Fruit fly (Drosophila melanogaster) whole organism, embryonic: ENCODE measurements around the gene Cpr30B.
A peak's percentile ranks its signal among the peaks of the same experiment; 100 is the strongest.

ENCODE experiments used
- BEAF-32 ChIP-seq: fragments of 200-800 bp; sonication (Bioruptor generic); optimal IDR thresholded peaks from 3 replicates; lab custom pipeline; 2017; ENCODE audit warnings: missing biosample characterization, missing genetic modification characterization, mild to moderate bottlenecking, moderate library complexity, missing genetic modification reagents
- CG12659 ChIP-seq: fragments of 200-800 bp; sonication (Bioruptor generic); optimal IDR thresholded peaks from 3 replicates; lab custom pipeline; 2017; ENCODE audit warnings: mild to moderate bottlenecking, missing biosample characterization, missing genetic modification reagents, missing genetic modification characterization
- CG13287 ChIP-seq: fragments of 200-800 bp; sonication (Bioruptor generic); IDR thresholded peaks from 2 replicates; pipeline ENCODE4 v1.3.6; 2022; ENCODE audit warnings: missing biosample characterization, missing genetic modification characterization; ENCODE audit not compliant: partially characterized antibody
- CG13775 ChIP-seq: fragments of 200-800 bp; sonication (Bioruptor generic); optimal IDR thresholded peaks from 3 replicates; lab custom pipeline; 2017; ENCODE audit warnings: missing biosample characterization, mild to moderate bottlenecking, missing genetic modification characterization
- CG15514 ChIP-seq: fragments of 200-800 bp; sonication (Bioruptor generic); optimal IDR thresholded peaks from 3 replicates; lab custom pipeline; 2017; ENCODE audit warnings: missing biosample characterization, missing genetic modification characterization, mild to moderate bottlenecking, moderate library complexity, missing genetic modification reagents
- CG1647 ChIP-seq: fragments of 200-800 bp; sonication (Bioruptor generic); optimal IDR thresholded peaks from 3 replicates; lab custom pipeline; 2016; ENCODE audit warnings: missing biosample characterization, missing genetic modification characterization
- CG17359 ChIP-seq: fragments of 200-800 bp; sonication (Bioruptor generic); optimal IDR thresholded peaks from 3 replicates; lab custom pipeline; 2018; ENCODE audit warnings: missing biosample characterization, mild to moderate bottlenecking, missing genetic modification characterization, moderate library complexity
- CG17385 ChIP-seq: fragments of 200-800 bp; sonication (Bioruptor generic); optimal IDR thresholded peaks from 3 replicates; lab custom pipeline; 2018; ENCODE audit warnings: missing biosample characterization, mild to moderate bottlenecking, missing genetic modification characterization
- CG17829 ChIP-seq: fragments of 200-800 bp; optimal IDR thresholded peaks from 2 replicates; lab custom pipeline; 2019; ENCODE audit warnings: missing biosample characterization, mild to moderate bottlenecking, missing genetic modification characterization, moderate library complexity
- CG17912 ChIP-seq: fragments of 200-800 bp; sonication (Bioruptor generic); optimal IDR thresholded peaks from 2 replicates; lab custom pipeline; 2018; ENCODE audit warnings: missing biosample characterization, mild to moderate bottlenecking, missing genetic modification characterization
- CG2116 ChIP-seq: fragments of 200-800 bp; sonication (Bioruptor generic); optimal IDR thresholded peaks from 3 replicates; lab custom pipeline; 2018; ENCODE audit warnings: missing biosample characterization, mild to moderate bottlenecking, missing genetic modification characterization
- CG2129 ChIP-seq: fragments of 200-800 bp; sonication (Bioruptor generic); IDR thresholded peaks from 2 replicates; pipeline ENCODE4 v1.3.6; 2022; ENCODE audit warnings: missing biosample characterization, missing genetic modification characterization; ENCODE audit not compliant: partially characterized antibody
- CG5953 ChIP-seq: fragments of 200-800 bp; sonication (Bioruptor generic); IDR thresholded peaks from 2 replicates; pipeline ENCODE4 v1.3.6; 2022; ENCODE audit warnings: missing biosample characterization, missing genetic modification characterization
- CG9797 ChIP-seq: fragments of 200-800 bp; sonication (Bioruptor generic); optimal IDR thresholded peaks from 3 replicates; lab custom pipeline; 2018; ENCODE audit warnings: missing biosample characterization, mild to moderate bottlenecking, missing genetic modification characterization
- CTCF ChIP-seq: fragments of 200-800 bp; sonication (Bioruptor generic); optimal IDR thresholded peaks from 2 replicates; lab custom pipeline; 2017; ENCODE audit warnings: missing biosample characterization, mild to moderate bottlenecking, missing genetic modification characterization, moderate library complexity
- Chrac-16 ChIP-seq: fragments of 200-800 bp; sonication (Bioruptor generic); optimal IDR thresholded peaks from 3 replicates; lab custom pipeline; 2016; ENCODE audit warnings: missing biosample characterization, missing genetic modification characterization
- Dek ChIP-seq: fragments of 200-800 bp; sonication (Bioruptor generic); optimal IDR thresholded peaks from 3 replicates; lab custom pipeline; 2019; ENCODE audit warnings: missing biosample characterization, mild to moderate bottlenecking, missing genetic modification characterization, moderate library complexity
- Dp ChIP-seq: fragments of 200-800 bp; sonication (Bioruptor generic); optimal IDR thresholded peaks from 2 replicates; lab custom pipeline; 2018; ENCODE audit warnings: missing biosample characterization, mild to moderate bottlenecking, missing genetic modification characterization, moderate library complexity
- Dref ChIP-seq: fragments of 200-800 bp; sonication (Bioruptor generic); IDR thresholded peaks from 2 replicates; pipeline ENCODE4 v1.3.6; 2022; ENCODE audit warnings: missing biosample characterization, missing genetic modification characterization
- E2f2 ChIP-seq: fragments of 200-800 bp; sonication (Bioruptor generic); IDR thresholded peaks from 2 replicates; pipeline ENCODE4 v1.3.6; 2022; ENCODE audit warnings: missing biosample characterization, missing genetic modification characterization
- Ets97D ChIP-seq: fragments of 200-800 bp; sonication (Bioruptor generic); optimal IDR thresholded peaks from 3 replicates; lab custom pipeline; 2016; ENCODE audit warnings: missing biosample characterization, missing genetic modification characterization
- GATAe ChIP-seq: fragments of 200-800 bp; sonication (Bioruptor generic); conservative IDR thresholded peaks from 2 replicates; pipeline ENCODE4 v1.3.6; 2022; ENCODE audit warnings: missing biosample characterization, missing genetic modification characterization
- Kr ChIP-seq: fragments of 200-800 bp; sonication (Bioruptor generic); optimal IDR thresholded peaks from 2 replicates; lab custom pipeline; 2017; ENCODE audit warnings: missing biosample characterization, mild to moderate bottlenecking, missing genetic modification characterization
- Lhr ChIP-seq: fragments of 200-800 bp; sonication (Bioruptor generic); optimal IDR thresholded peaks from 3 replicates; lab custom pipeline; 2017; ENCODE audit warnings: mild to moderate bottlenecking, missing biosample characterization, missing genetic modification reagents, missing genetic modification characterization
- Mad ChIP-seq: fragments of 200-800 bp; sonication (Bioruptor generic); optimal IDR thresholded peaks from 2 replicates; lab custom pipeline; 2016; ENCODE audit warnings: missing biosample characterization, missing genetic modification characterization
- Med ChIP-seq: fragments of 200-800 bp; sonication (Bioruptor generic); peaks from one replicate; lab custom pipeline; 2016; ENCODE audit warnings: missing biosample characterization, missing genetic modification characterization, mild to moderate bottlenecking, inconsistent platforms, moderate library complexity
- Myb ChIP-seq: fragments of 200-800 bp; sonication (Bioruptor generic); optimal IDR thresholded peaks from 2 replicates; lab custom pipeline; 2016; ENCODE audit warnings: missing biosample characterization, missing genetic modification characterization
- NFAT ChIP-seq: fragments of 200-800 bp; sonication (Bioruptor generic); IDR thresholded peaks from 2 replicates; pipeline ENCODE4 v1.3.6; 2022; ENCODE audit warnings: missing biosample characterization, missing genetic modification characterization
- NK7.1 ChIP-seq: fragments of 200-800 bp; sonication (Bioruptor generic); optimal IDR thresholded peaks from 3 replicates; lab custom pipeline; 2016; ENCODE audit warnings: missing biosample characterization, missing genetic modification characterization
- Rfx ChIP-seq: fragments of 200-800 bp; sonication (Bioruptor generic); IDR thresholded peaks from 2 replicates; pipeline ENCODE4 v1.3.6; 2022; ENCODE audit warnings: missing biosample characterization, missing genetic modification characterization
- Rx ChIP-seq: fragments of 200-800 bp; sonication (Bioruptor generic); IDR thresholded peaks from 2 replicates; pipeline ENCODE4 v1.3.6; 2022; ENCODE audit warnings: missing biosample characterization, missing genetic modification characterization
- Ssrp ChIP-seq: fragments of 200-800 bp; sonication (Bioruptor generic); optimal IDR thresholded peaks from 2 replicates; lab custom pipeline; 2018; ENCODE audit warnings: missing biosample characterization, mild to moderate bottlenecking, missing genetic modification characterization, moderate library complexity
- chinmo ChIP-seq: fragments of 200-800 bp; sonication (Bioruptor generic); IDR thresholded peaks from 4 replicates; pipeline ENCODE4 v1.3.6; 2022; ENCODE audit warnings: missing biosample characterization, missing genetic modification characterization; ENCODE audit not compliant: partially characterized antibody
- exex ChIP-seq: fragments of 200-800 bp; sonication (Bioruptor generic); optimal IDR thresholded peaks from 4 replicates; lab custom pipeline; 2018; ENCODE audit warnings: missing biosample characterization, mild to moderate bottlenecking, missing genetic modification characterization, moderate library complexity
- fu2 ChIP-seq: fragments of 200-800 bp; sonication (Bioruptor generic); optimal IDR thresholded peaks from 2 replicates; lab custom pipeline; 2016; ENCODE audit warnings: missing biosample characterization, missing genetic modification characterization
- gfzf ChIP-seq: fragments of 200-800 bp; sonication (Bioruptor generic); optimal IDR thresholded peaks from 2 replicates; lab custom pipeline; 2016; ENCODE audit warnings: missing biosample characterization, mild to moderate bottlenecking, missing genetic modification characterization, moderate library complexity
- gsb-n ChIP-seq: fragments of 200-800 bp; sonication (Bioruptor generic); optimal IDR thresholded peaks from 3 replicates; lab custom pipeline; 2018; ENCODE audit warnings: missing biosample characterization, mild to moderate bottlenecking, missing genetic modification characterization
- hkb ChIP-seq, 2 experiments: fragments of 200-800 bp in 1 of 2; fragments of >200 bp in 1 of 2; sonication (Bioruptor generic) in 1 of 2; IDR thresholded peaks in 1 of 2; optimal IDR thresholded peaks in 1 of 2; 2 replicates each; pipeline versions ENCODE4 v1.3.6 to Lab custom; 2017 to 2022; ENCODE audit warnings: missing biosample characterization in 1 of 2, missing genetic modification characterization in 1 of 2
- maf-S ChIP-seq: fragments of 200-800 bp; sonication (Bioruptor generic); optimal IDR thresholded peaks from 2 replicates; lab custom pipeline; 2016; ENCODE audit warnings: missing biosample characterization, missing genetic modification characterization
- pita ChIP-seq: fragments of 200-800 bp; sonication (Bioruptor generic); optimal IDR thresholded peaks from 2 replicates; lab custom pipeline; 2017; ENCODE audit warnings: missing biosample characterization, mild to moderate bottlenecking, missing genetic modification characterization
- pzg ChIP-seq: fragments of 200-800 bp; sonication (Bioruptor generic); optimal IDR thresholded peaks from 3 replicates; lab custom pipeline; 2018; ENCODE audit warnings: missing biosample characterization, mild to moderate bottlenecking, missing genetic modification characterization, moderate library complexity
- rib ChIP-seq: fragments of 200-800 bp; sonication (Bioruptor generic); IDR thresholded peaks from 2 replicates; pipeline ENCODE4 v1.3.6; 2022; ENCODE audit warnings: missing biosample characterization, missing genetic modification characterization
- sens ChIP-seq: fragments of 200-800 bp; sonication (Bioruptor generic); peaks from one replicate; lab custom pipeline; 2016; ENCODE audit warnings: missing biosample characterization, missing genetic modification characterization
- stc ChIP-seq: fragments of 200-800 bp; sonication (Bioruptor generic); IDR thresholded peaks from 2 replicates; pipeline ENCODE4 v1.3.6; 2022; ENCODE audit warnings: missing biosample characterization, missing genetic modification characterization
- stwl ChIP-seq: fragments of 200-800 bp; sonication (Bioruptor generic); optimal IDR thresholded peaks from 3 replicates; lab custom pipeline; 2018; ENCODE audit warnings: missing biosample characterization, mild to moderate bottlenecking, missing genetic modification characterization, moderate library complexity
- tll ChIP-seq, 2 experiments: fragments of 200-800 bp in 1 of 2; fragments of >200 bp in 1 of 2; sonication (Bioruptor generic) in 1 of 2; optimal IDR thresholded peaks; 2 replicates each; lab custom pipeline; 2017 to 2019; ENCODE audit warnings: missing biosample characterization in 2 of 2, missing genetic modification characterization in 2 of 2, mild to moderate bottlenecking in 1 of 2, moderate library complexity in 1 of 2
- trh ChIP-seq: fragments of 200-800 bp; sonication (Bioruptor generic); optimal IDR thresholded peaks from 2 replicates; lab custom pipeline; 2016; ENCODE audit warnings: missing biosample characterization, missing genetic modification characterization
- vfl ChIP-seq: fragments of 200-800 bp; sonication (Bioruptor generic); optimal IDR thresholded peaks from 2 replicates; lab custom pipeline; 2016; ENCODE audit warnings: missing biosample characterization, missing genetic modification characterization
- wek ChIP-seq: fragments of 200-800 bp; sonication (Bioruptor generic); optimal IDR thresholded peaks from 3 replicates; lab custom pipeline; 2018; ENCODE audit warnings: missing biosample characterization, mild to moderate bottlenecking, missing genetic modification characterization, moderate library complexity
- wor ChIP-seq: fragments of 200-800 bp; sonication (Bioruptor generic); IDR thresholded peaks from 2 replicates; pipeline ENCODE4 v1.3.6; 2022; ENCODE audit warnings: missing biosample characterization, missing genetic modification characterization

The Cpr30B gene

dm6 chr2L:9539988-9540573, 2.6 kb upstream of the Cpr30B start, which contains the start of gene CG17855:
Gene CG17855, plus strand, starts transcription at chr2L:9540523.
- TF ChIP-seq CG5953 (GFP tag; lab: Robert Waterston, UW) (no peak), CG17912 (no peak), Ets97D (GFP tag; lab: Kevin White, UChicago) (peak; percentile 15), Myb (GFP tag; lab: Kevin White, UChicago) (peak; percentile 81), BEAF-32 (GFP tag; lab: Kevin White, UChicago) (peak; percentile 21), sens (peak; percentile 14), Rfx (GFP tag; lab: Robert Waterston, UW) (peak; percentile 32; the same call in 1 of the 2 replicates), maf-S (GFP tag; lab: Kevin White, UChicago) (no peak), Kr (GFP tag; lab: Kevin White, UChicago) (no peak), CG13775 (GFP tag; lab: Kevin White, UChicago) (no peak), hkb (optimal IDR thresholded peaks at IDR 0.05; lab: Kevin White, UChicago) (no peak), hkb (GFP tag; IDR thresholded peaks at IDR 0.05; lab: Robert Waterston, UW) (no peak), gfzf (GFP tag; lab: Kevin White, UChicago) (peak; percentile 56), Rx (GFP tag; lab: Robert Waterston, UW) (no peak), Mad (GFP tag; lab: Kevin White, UChicago) (no peak), NK7.1 (GFP tag; lab: Kevin White, UChicago) (no peak), vfl (GFP tag; lab: Kevin White, UChicago) (no peak), gsb-n (tag; lab: Kevin White, UChicago) (no peak), stwl (tag; lab: Kevin White, UChicago) (peak; percentile 90), E2f2 (GFP tag; lab: Robert Waterston, UW) (peak; percentile 63), wor (no peak), Dref (GFP tag; lab: Robert Waterston, UW) (peak; percentile 43), CG9797 (peak; percentile 30), GATAe (GFP tag; lab: Robert Waterston, UW) (0 out of 2 replicates have a peak, but pooled peaks have one; percentile 14), Ssrp (tag; lab: Kevin White, UChicago) (no peak), trh (GFP tag; lab: Kevin White, UChicago) (no peak), CG17385 (GFP tag; lab: Kevin White, UChicago) (no peak), CTCF (GFP tag; lab: Kevin White, UChicago) (peak; percentile 95), tll (GFP tag; optimal IDR thresholded peaks at IDR 0.05; lab: Kevin White, UChicago) (no peak), CG17829 (tag; lab: Kevin White, UChicago) (peak; percentile 42), Lhr (GFP tag; lab: Kevin White, UChicago) (peak; percentile 5), chinmo (GFP tag; lab: Robert Waterston, UW) (no peak), stc (no peak), wek (GFP tag; lab: Kevin White, UChicago) (no peak), exex (tag; lab: Kevin White, UChicago) (peak; percentile 15), pita (GFP tag; lab: Kevin White, UChicago) (peak; percentile 43), CG1647 (GFP tag; lab: Kevin White, UChicago) (no peak), CG13287 (peak; percentile 33; the same call in 1 of the 2 replicates), CG17359 (peak; percentile 0), CG2129 (GFP tag; lab: Robert Waterston, UW) (no peak), Chrac-16 (no peak), Dp (GFP tag; lab: Kevin White, UChicago) (peak; percentile 56), pzg (GFP tag; lab: Kevin White, UChicago) (peak; percentile 39), CG12659 (GFP tag; lab: Kevin White, UChicago) (peak; percentile 31), NFAT (GFP tag; lab: Robert Waterston, UW) (no peak), CG15514 (GFP tag; lab: Kevin White, UChicago) (peak; percentile 59), CG2116 (peak; percentile 89), fu2 (GFP tag; lab: Kevin White, UChicago) (no peak), Dek (tag; lab: Kevin White, UChicago) (peak; percentile 6), Med (GFP tag; lab: Kevin White, UChicago) (peak; percentile 69), rib (GFP tag; lab: Robert Waterston, UW) (no peak)
